Fruit fly (Drosophila melanogaster): ENCODE measurements around the gene SamDC.

The SamDC gene

dm6 chr2L:10386208-10386805 is 47.0 kb downstream of the SamDC start, which contains the start of the genes Cdk1 and mRpS7:
Gene Cdk1 (minus strand): TSS chr2L:10386262.
Gene mRpS7 (plus strand): TSS chr2L:10386662.
- TF ChIP-seq noc (tag; optimal IDR thresholded peaks at IDR 0.05): peak; percentile 53

dm6 chr2L:10386824-10387223 is 47.6 kb downstream of the SamDC start:
- no peak for TF ChIP-seq noc (tag; optimal IDR thresholded peaks at IDR 0.05)

- TF ChIP-seq noc (tag; optimal IDR thresholded peaks at IDR 0.05): peak; percentile 31
Observed at dm6 chr2L:10387869-10388726, 48.8 kb downstream of the SamDC start, which contains the start of gene da. Gene da (plus strand): TSS chr2L:10388105.

Measured in whole organism, larva.